Worm (Caenorhabditis elegans): ENCODE results near the gene twk-32.

twk-32 gene

ce11 chrV:13787948-13788681 lies 8.3 kb upstream of the twk-32 start:
- TF ChIP-seq aha-1 (tag) (peak; percentile 51), Y48G9A.11 (GFP tag; IDR thresholded peaks at IDR 0.05) (no peak), F10B5.3 (tag; optimal IDR thresholded peaks at IDR 0.05) (no peak), gei-8 (GFP tag; optimal IDR thresholded peaks at IDR 0.05) (no peak), mes-2 (tag; optimal IDR thresholded peaks at IDR 0.05; ENCODE audit: poor library complexity, severe bottlenecking) (peak; percentile 1), nhr-11 (tag; optimal IDR thresholded peaks at IDR 0.05) (peak; percentile 15), Y75B8A.6 (GFP tag; IDR thresholded peaks at IDR 0.05) (no peak), jun-1 (tag; optimal IDR thresholded peaks at IDR 0.05) (no peak), pha-4 (GFP tag; IDR thresholded peaks at IDR 0.05) (no peak), pha-4 (tag; optimal IDR thresholded peaks at IDR 0.05) (peak; percentile 2), mep-1 (tag; optimal IDR thresholded peaks at IDR 0.05) (peak; percentile 25), dmd-6 (GFP tag; IDR thresholded peaks at IDR 0.05) (peak; percentile 29; the same call in 1 of the 2 replicates), mdl-1 (tag; optimal IDR thresholded peaks at IDR 0.05) (peak in 1 of 2 experiments; percentile 1), daf-16 (GFP tag; optimal IDR thresholded peaks at IDR 0.05) (no peak), daf-16 (tag; optimal IDR thresholded peaks at IDR 0.05) (peak; percentile 85), pqm-1 (tag; optimal IDR thresholded peaks at IDR 0.05) (peak; percentile 56), dve-1 (tag; optimal IDR thresholded peaks at IDR 0.05; ENCODE audit: insufficient read depth) (peak; percentile 68), arid-1 (GFP tag; conservative IDR thresholded peaks at IDR 0.05) (0 out of 2 replicates have a peak, but pooled peaks have one; percentile 14), hlh-30 (tag; optimal IDR thresholded peaks at IDR 0.05; ENCODE audit: insufficient read depth) (peak; percentile 82)

DNA sequence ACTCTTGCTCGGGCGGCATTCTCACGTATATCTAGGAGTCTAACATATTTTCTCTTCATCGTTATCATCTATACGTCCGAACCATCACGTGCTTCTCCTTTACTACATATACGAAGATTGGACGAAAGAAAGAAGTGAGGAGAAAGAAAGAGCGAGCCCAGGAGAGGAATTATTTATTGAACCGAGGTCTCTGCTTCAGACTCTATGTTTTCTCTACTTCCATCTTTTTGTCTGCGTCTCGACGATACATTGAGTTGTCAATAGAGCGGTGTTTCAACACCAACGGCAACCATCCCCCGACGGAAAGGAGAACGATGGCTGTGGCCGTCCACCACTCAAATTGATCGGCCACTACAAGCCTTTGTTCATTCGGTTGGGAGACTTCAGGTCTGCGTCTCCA lies 7.1 kb upstream of the twk-32 start:
- TF ChIP-seq F37D6.2 (tag; optimal IDR thresholded peaks at IDR 0.05) (peak; percentile 9), lin-15B (tag; optimal IDR thresholded peaks at IDR 0.05) (peak; percentile 30), ceh-32 (tag; optimal IDR thresholded peaks at IDR 0.05; ENCODE audit: poor library complexity) (no peak), ceh-20 (GFP tag; IDR thresholded peaks at IDR 0.05) (peak; percentile 82), nhr-41 (GFP tag; IDR thresholded peaks at IDR 0.05) (no peak), nhr-77 (tag; optimal IDR thresholded peaks at IDR 0.05) (peak; percentile 94), F44E2.7 (GFP tag; IDR thresholded peaks at IDR 0.05) (no peak), R02D3.7 (tag; optimal IDR thresholded peaks at IDR 0.05) (no peak), dmd-9 (GFP tag; IDR thresholded peaks at IDR 0.05) (0 out of 2 replicates have a peak, but pooled peaks have one; percentile 50), nhr-25 (tag; optimal IDR thresholded peaks at IDR 0.05; ENCODE audit: borderline replicate concordance, insufficient read depth) (peak; percentile 46), F49E8.2 (tag; optimal IDR thresholded peaks at IDR 0.05; ENCODE audit: borderline replicate concordance) (no peak), ama-1 (optimal IDR thresholded peaks at IDR 0.05) (peak; percentile 72), mep-1 (tag; optimal IDR thresholded peaks at IDR 0.05) (peak; percentile 92), ceh-82 (tag; optimal IDR thresholded peaks at IDR 0.05) (no peak), fos-1 (tag; optimal IDR thresholded peaks at IDR 0.05) (no peak), mdt-29 (GFP tag; IDR thresholded peaks at IDR 0.05) (no peak), mxl-2 (GFP tag; conservative IDR thresholded peaks at IDR 0.05) (no peak), spr-3 (GFP tag; optimal IDR thresholded peaks at IDR 0.05) (no peak), ztf-7 (tag; optimal IDR thresholded peaks at IDR 0.05) (no peak), nhr-10 (tag; optimal IDR thresholded peaks at IDR 0.05) (peak; percentile 18), fkh-10 (GFP tag; optimal IDR thresholded peaks at IDR 0.05) (peak; percentile 74), Y105C5A.15 (GFP tag; IDR thresholded peaks at IDR 0.05) (no peak), egl-43 (GFP tag; IDR thresholded peaks at IDR 0.05) (peak; percentile 70), unc-62 (GFP tag; optimal IDR thresholded peaks at IDR 0.05 in 1 of 2) (peak in 1 of 2 experiments; percentile 100), unc-62 (tag; optimal IDR thresholded peaks at IDR 0.05) (no peak), tag-97 (GFP tag; IDR thresholded peaks at IDR 0.05) (no peak), dmd-6 (GFP tag; IDR thresholded peaks at IDR 0.05) (peak; percentile 82), cey-2 (tag; optimal IDR thresholded peaks at IDR 0.05; ENCODE audit: borderline replicate concordance, insufficient read depth) (no peak), F10B5.3 (tag; optimal IDR thresholded peaks at IDR 0.05) (peak; percentile 33), lin-29 (GFP tag; IDR thresholded peaks at IDR 0.05) (no peak), zip-11 (GFP tag; IDR thresholded peaks at IDR 0.05) (no peak), hif-1 (tag; optimal IDR thresholded peaks at IDR 0.05) (peak in 1 of 2 experiments; percentile 85), jun-1 (tag; optimal IDR thresholded peaks at IDR 0.05) (no peak), aha-1 (tag) (peak; percentile 91)
